Worm (Caenorhabditis elegans) whole organism, L2 larva: Measurements from ENCODE around the gene mdt-28.

Experiments used
- Y55F3AM.14 ChIP-seq: fragments of 200-800 bp; sonication (Bioruptor generic); optimal IDR thresholded peaks from 2 replicates; lab custom pipeline; 2018; ENCODE audit warnings: mild to moderate bottlenecking, missing genetic modification characterization, missing compliant biosample characterization
- elt-3 ChIP-seq: sonication (generic microtip); optimal IDR thresholded peaks from 2 replicates; lab custom pipeline; 2017; ENCODE audit warnings: missing biosample characterization, missing genetic modification characterization
- nhr-11 ChIP-seq: fragments of 150-350 bp; optimal IDR thresholded peaks from 2 replicates; lab custom pipeline; 2014; ENCODE audit warnings: missing biosample characterization, missing genetic modification characterization
- nhr-129 ChIP-seq: fragments of 150-350 bp; optimal IDR thresholded peaks from 2 replicates; lab custom pipeline; 2014; ENCODE audit warnings: missing biosample characterization, missing genetic modification characterization
- nhr-237 ChIP-seq: fragments of 150-350 bp; optimal IDR thresholded peaks from 2 replicates; lab custom pipeline; 2014; ENCODE audit warnings: missing biosample characterization, missing genetic modification characterization
- nhr-25 ChIP-seq: fragments of 150-350 bp; sonication (generic microtip); optimal IDR thresholded peaks from 3 replicates; lab custom pipeline; 2014; ENCODE audit warnings: missing biosample characterization, missing genetic modification characterization

- no peak for TF ChIP-seq nhr-237
- TF ChIP-seq elt-3 (tag; lab: Kevin White, UChicago) = no peak
- TF ChIP-seq nhr-25 (tag; lab: Kevin White, UChicago) = no peak
- no peak for TF ChIP-seq nhr-129 (tag; lab: Kevin White, UChicago)
- TF ChIP-seq nhr-11 (tag; lab: Kevin White, UChicago) = no peak
- TF ChIP-seq Y55F3AM.14 (GFP tag; lab: Kevin White, UChicago) = no peak
Measured at ce11 chrV:15602253-15602652, 27.0 kb upstream of the mdt-28 start, which contains the start of gene fbxa-152.
